Fruit fly (Drosophila melanogaster) whole organism, embryonic: ENCODE results near the gene CG4968.

ENCODE experiments used
- Antp ChIP-seq: fragments of 200-800 bp; sonication (Bioruptor generic); optimal IDR thresholded peaks from 3 replicates; lab custom pipeline; 2016; ENCODE audit warnings: missing biosample characterization, missing genetic modification characterization
- CG10147 ChIP-seq: fragments of 200-800 bp; sonication (Bioruptor generic); optimal IDR thresholded peaks from 2 replicates; lab custom pipeline; 2019; ENCODE audit warnings: missing biosample characterization, mild to moderate bottlenecking, missing genetic modification characterization, moderate library complexity
- CG11093 ChIP-seq: fragments of 200-800 bp; sonication (Bioruptor generic); IDR thresholded peaks from 3 replicates; pipeline ENCODE4 v1.3.6; 2022; ENCODE audit warnings: missing biosample characterization, missing genetic modification characterization
- CG12071 ChIP-seq: fragments of 200-800 bp; sonication (Bioruptor generic); optimal IDR thresholded peaks from 3 replicates; lab custom pipeline; 2018; ENCODE audit warnings: missing biosample characterization, mild to moderate bottlenecking, missing genetic modification characterization
- CG12744 ChIP-seq: fragments of 200-800 bp; sonication (Bioruptor generic); optimal IDR thresholded peaks from 2 replicates; lab custom pipeline; 2016; ENCODE audit warnings: missing biosample characterization, missing genetic modification characterization
- CG15073 ChIP-seq: fragments of 200-800 bp; sonication (Bioruptor generic); optimal IDR thresholded peaks from 2 replicates; lab custom pipeline; 2016; ENCODE audit warnings: missing biosample characterization, missing genetic modification characterization
- CG1603 ChIP-seq: fragments of 200-800 bp; sonication (Bioruptor generic); optimal IDR thresholded peaks from 2 replicates; lab custom pipeline; 2019; ENCODE audit warnings: missing biosample characterization, mild to moderate bottlenecking, missing genetic modification characterization, moderate library complexity
- CG16813 ChIP-seq: fragments of 200-800 bp; sonication (Bioruptor generic); IDR thresholded peaks from 3 replicates; pipeline ENCODE4 v1.3.6; 2022; ENCODE audit warnings: missing biosample characterization, missing genetic modification characterization; ENCODE audit not compliant: partially characterized antibody
- CG17568 ChIP-seq: fragments of 200-800 bp; sonication (Bioruptor generic); optimal IDR thresholded peaks from 2 replicates; lab custom pipeline; 2018; ENCODE audit warnings: missing biosample characterization, mild to moderate bottlenecking, missing genetic modification characterization, moderate library complexity
- CG2116 ChIP-seq: fragments of 200-800 bp; sonication (Bioruptor generic); optimal IDR thresholded peaks from 3 replicates; lab custom pipeline; 2018; ENCODE audit warnings: missing biosample characterization, mild to moderate bottlenecking, missing genetic modification characterization
- CG2712 ChIP-seq: fragments of 200-800 bp; optimal IDR thresholded peaks from 3 replicates; lab custom pipeline; 2019; ENCODE audit warnings: missing biosample characterization, mild to moderate bottlenecking, missing genetic modification characterization, moderate library complexity
- CG30431 ChIP-seq: fragments of 200-800 bp; sonication (Bioruptor generic); optimal IDR thresholded peaks from 2 replicates; lab custom pipeline; 2017; ENCODE audit warnings: missing biosample characterization, missing genetic modification characterization
- CG31441 ChIP-seq: fragments of 200-800 bp; sonication (Bioruptor generic); IDR thresholded peaks from 2 replicates; pipeline ENCODE4 v1.3.6; 2022; ENCODE audit warnings: missing biosample characterization, missing genetic modification characterization
- CG4617 ChIP-seq: fragments of 200-800 bp; sonication (Bioruptor generic); optimal IDR thresholded peaks from 3 replicates; lab custom pipeline; 2016; ENCODE audit warnings: missing biosample characterization, missing genetic modification characterization, borderline replicate concordance
- CG7556 ChIP-seq: fragments of 200-800 bp; sonication (Bioruptor generic); optimal IDR thresholded peaks from 2 replicates; lab custom pipeline; 2017; ENCODE audit warnings: missing biosample characterization, mild to moderate bottlenecking, missing genetic modification characterization
- CG7786 ChIP-seq: fragments of 200-800 bp; sonication (Bioruptor generic); optimal IDR thresholded peaks from 2 replicates; lab custom pipeline; 2016; ENCODE audit warnings: missing biosample characterization, missing genetic modification characterization
- D19A ChIP-seq: fragments of 200-800 bp; optimal IDR thresholded peaks from 3 replicates; lab custom pipeline; 2019; ENCODE audit warnings: missing biosample characterization, mild to moderate bottlenecking, missing genetic modification characterization, moderate library complexity
- Dbx ChIP-seq: fragments of 200-800 bp; sonication (Bioruptor generic); IDR thresholded peaks from 3 replicates; pipeline ENCODE4 v1.3.6; 2022; ENCODE audit warnings: missing biosample characterization, missing genetic modification characterization
- Dip2 ChIP-seq: fragments of 200-800 bp; sonication (Bioruptor generic); IDR thresholded peaks from 2 replicates; pipeline ENCODE4 v1.3.6; 2022; ENCODE audit warnings: missing biosample characterization, missing genetic modification characterization
- E2f1 ChIP-seq: fragments of 200-800 bp; sonication (Bioruptor generic); IDR thresholded peaks from 2 replicates; pipeline ENCODE4 v1.3.6; 2022; ENCODE audit warnings: missing biosample characterization, missing genetic modification characterization
- ERR ChIP-seq: fragments of 200-800 bp; sonication (Bioruptor generic); optimal IDR thresholded peaks from 2 replicates; lab custom pipeline; 2016; ENCODE audit warnings: missing biosample characterization, missing genetic modification characterization
- Elba2 ChIP-seq: fragments of 200-800 bp; sonication (Bioruptor generic); optimal IDR thresholded peaks from 3 replicates; lab custom pipeline; 2016; ENCODE audit warnings: missing biosample characterization, missing genetic modification characterization
- HLH54F ChIP-seq: fragments of 200-800 bp; sonication (Bioruptor generic); optimal IDR thresholded peaks from 3 replicates; lab custom pipeline; 2016; ENCODE audit warnings: missing biosample characterization, missing genetic modification characterization
- HmgD ChIP-seq: fragments of 200-800 bp; sonication (Bioruptor generic); optimal IDR thresholded peaks from 3 replicates; lab custom pipeline; 2016; ENCODE audit warnings: missing biosample characterization, missing genetic modification characterization
- MESR4 ChIP-seq: fragments of 200-800 bp; sonication (Bioruptor generic); optimal IDR thresholded peaks from 2 replicates; lab custom pipeline; 2018; ENCODE audit warnings: missing biosample characterization, mild to moderate bottlenecking, missing genetic modification characterization, moderate library complexity
- Nf-YB ChIP-seq: fragments of 200-800 bp; sonication (Bioruptor generic); optimal IDR thresholded peaks from 3 replicates; lab custom pipeline; 2019; ENCODE audit warnings: missing biosample characterization, mild to moderate bottlenecking, missing genetic modification characterization, moderate library complexity
- Sry-β ChIP-seq: fragments of 200-800 bp; sonication (Bioruptor generic); optimal IDR thresholded peaks from 2 replicates; lab custom pipeline; 2018; ENCODE audit warnings: missing biosample characterization, mild to moderate bottlenecking, missing genetic modification characterization, moderate library complexity
- Sry-δ ChIP-seq: fragments of 200-800 bp; sonication (Bioruptor generic); optimal IDR thresholded peaks from 2 replicates; lab custom pipeline; 2016; ENCODE audit warnings: missing biosample characterization, missing genetic modification characterization
- Taf1 ChIP-seq: fragments of 200-800 bp; sonication (Bioruptor generic); IDR thresholded peaks from 2 replicates; pipeline ENCODE4 v1.3.6; 2022; ENCODE audit warnings: missing biosample characterization, missing genetic modification characterization
- Trl ChIP-seq, 3 experiments: fragments of >200 bp in 2 of 3; fragments of 200-800 bp in 1 of 3; sonication (Bioruptor generic) in 1 of 3; optimal IDR thresholded peaks; 2 replicates in 1 of 3; 3 replicates in 2 of 3; lab custom pipeline; 2016 to 2017; ENCODE audit warnings: missing biosample characterization in 1 of 3, missing genetic modification characterization in 1 of 3
- aop ChIP-seq: fragments of 200-800 bp; sonication (Bioruptor generic); IDR thresholded peaks from 2 replicates; pipeline ENCODE4 v1.3.6; 2022; ENCODE audit warnings: missing biosample characterization, missing genetic modification characterization
- bab2 ChIP-seq: fragments of 200-800 bp; sonication (Bioruptor generic); optimal IDR thresholded peaks from 2 replicates; lab custom pipeline; 2016; ENCODE audit warnings: missing biosample characterization, missing genetic modification characterization
- bbx ChIP-seq: fragments of 200-800 bp; sonication (Bioruptor generic); IDR thresholded peaks from 2 replicates; pipeline ENCODE4 v1.3.6; 2022; ENCODE audit warnings: missing biosample characterization, missing genetic modification characterization; ENCODE audit not compliant: partially characterized antibody
- cas ChIP-seq: fragments of 200-800 bp; sonication (Bioruptor generic); IDR thresholded peaks from 2 replicates; pipeline ENCODE4 v1.3.6; 2022; ENCODE audit warnings: missing biosample characterization, missing genetic modification characterization
- disco-r ChIP-seq: fragments of 200-800 bp; sonication (Bioruptor generic); optimal IDR thresholded peaks from 2 replicates; lab custom pipeline; 2016; ENCODE audit warnings: missing biosample characterization, missing genetic modification characterization
- dmrt99B ChIP-seq: fragments of 200-800 bp; sonication (Bioruptor generic); optimal IDR thresholded peaks from 2 replicates; lab custom pipeline; 2018; ENCODE audit warnings: missing biosample characterization, mild to moderate bottlenecking, missing genetic modification characterization, moderate library complexity
- en ChIP-seq: fragments of 200-800 bp; sonication (Bioruptor generic); optimal IDR thresholded peaks from 2 replicates; lab custom pipeline; 2016; ENCODE audit warnings: missing biosample characterization, missing genetic modification characterization
- grn ChIP-seq: fragments of 200-800 bp; sonication (Bioruptor generic); optimal IDR thresholded peaks from 3 replicates; lab custom pipeline; 2017; ENCODE audit warnings: missing biosample characterization, missing genetic modification characterization
- jumu ChIP-seq: fragments of 200-800 bp; sonication (Bioruptor generic); optimal IDR thresholded peaks from 3 replicates; lab custom pipeline; 2016; ENCODE audit warnings: missing biosample characterization, missing genetic modification characterization
- nmo ChIP-seq: fragments of 200-800 bp; sonication (Bioruptor generic); optimal IDR thresholded peaks from 2 replicates; lab custom pipeline; 2018; ENCODE audit warnings: missing biosample characterization, mild to moderate bottlenecking, missing genetic modification characterization, moderate library complexity
- org-1 ChIP-seq: fragments of 200-800 bp; sonication (Bioruptor generic); optimal IDR thresholded peaks from 2 replicates; lab custom pipeline; 2017; ENCODE audit warnings: missing biosample characterization, missing genetic modification characterization
- pfk ChIP-seq: fragments of 200-800 bp; sonication (Bioruptor generic); optimal IDR thresholded peaks from 2 replicates; lab custom pipeline; 2018; ENCODE audit warnings: missing biosample characterization, mild to moderate bottlenecking, missing genetic modification characterization, moderate library complexity
- psq ChIP-seq: fragments of 200-800 bp; sonication (Bioruptor generic); optimal IDR thresholded peaks from 2 replicates; lab custom pipeline; 2017; ENCODE audit warnings: missing biosample characterization, missing genetic modification characterization
- row ChIP-seq: fragments of 200-800 bp; sonication (Bioruptor generic); IDR thresholded peaks from 3 replicates; pipeline ENCODE4 v1.3.6; 2022; ENCODE audit warnings: missing biosample characterization, missing genetic modification characterization
- run ChIP-seq: fragments of 200-800 bp; sonication (Bioruptor generic); optimal IDR thresholded peaks from 3 replicates; lab custom pipeline; 2018; ENCODE audit warnings: missing biosample characterization, mild to moderate bottlenecking, missing genetic modification characterization
- salm ChIP-seq: fragments of 200-800 bp; sonication (Bioruptor generic); optimal IDR thresholded peaks from 2 replicates; lab custom pipeline; 2018; ENCODE audit warnings: missing biosample characterization, mild to moderate bottlenecking, missing genetic modification characterization
- scrt ChIP-seq: fragments of 200-800 bp; sonication (Bioruptor generic); optimal IDR thresholded peaks from 2 replicates; lab custom pipeline; 2018; ENCODE audit warnings: missing biosample characterization, mild to moderate bottlenecking, missing genetic modification characterization, moderate library complexity
- sens-2 ChIP-seq: fragments of 200-800 bp; sonication (Bioruptor generic); IDR thresholded peaks from 2 replicates; pipeline ENCODE4 v1.3.6; 2022; ENCODE audit warnings: missing biosample characterization, missing genetic modification characterization
- sna ChIP-seq: fragments of 200-800 bp; sonication (Bioruptor generic); IDR thresholded peaks from 2 replicates; pipeline ENCODE4 v1.3.6; 2022; ENCODE audit warnings: missing biosample characterization, missing genetic modification characterization; ENCODE audit not compliant: partially characterized antibody
- stc ChIP-seq: fragments of 200-800 bp; sonication (Bioruptor generic); IDR thresholded peaks from 2 replicates; pipeline ENCODE4 v1.3.6; 2022; ENCODE audit warnings: missing biosample characterization, missing genetic modification characterization
- ttk ChIP-seq: fragments of 200-800 bp; sonication (Bioruptor generic); IDR thresholded peaks from 2 replicates; pipeline ENCODE4 v2.1.2; 2022; ENCODE audit warnings: missing biosample characterization, missing genetic modification characterization
- zfh2 ChIP-seq: fragments of 200-800 bp; sonication (Bioruptor generic); optimal IDR thresholded peaks from 2 replicates; lab custom pipeline; 2016; ENCODE audit warnings: missing biosample characterization, missing genetic modification characterization

Gene CG4968

dm6 chr2L:10265129-10265528, 41.6 kb upstream of the CG4968 start, which contains the start of gene Mob3:
Mob3 (plus strand) TSS chr2L:10265336.
- TF ChIP-seq run (tag; lab: Kevin White, UChicago) (no peak), HLH54F (GFP tag; lab: Kevin White, UChicago) (no peak), CG12071 (GFP tag; lab: Kevin White, UChicago) (no peak), E2f1 (GFP tag; lab: Robert Waterston, UW) (no peak), Trl (optimal IDR thresholded peaks at IDR 0.05; lab: Kevin White, UChicago) (no peak), Trl (GFP tag; optimal IDR thresholded peaks at IDR 0.05; lab: Kevin White, UChicago) (no peak), CG10147 (GFP tag; lab: Kevin White, UChicago) (no peak), MESR4 (GFP tag; lab: Kevin White, UChicago) (peak; percentile 37), CG2712 (tag; lab: Kevin White, UChicago) (peak; percentile 22), en (GFP tag; lab: Kevin White, UChicago) (no peak), Nf-YB (GFP tag; lab: Kevin White, UChicago) (no peak), CG7786 (no peak), nmo (no peak), row (GFP tag; lab: Robert Waterston, UW) (peak; percentile 42; the same call in 1 of the 3 replicates), CG12744 (no peak), jumu (no peak), Sry-β (GFP tag; lab: Kevin White, UChicago) (no peak), HmgD (GFP tag; lab: Kevin White, UChicago) (no peak), CG11093 (GFP tag; lab: Robert Waterston, UW) (no peak), CG7556 (GFP tag; lab: Kevin White, UChicago) (no peak), org-1 (GFP tag; lab: Kevin White, UChicago) (no peak), aop (GFP tag; lab: Robert Waterston, UW) (no peak), Elba2 (GFP tag; lab: Kevin White, UChicago) (peak; percentile 27), zfh2 (GFP tag; lab: Kevin White, UChicago) (no peak), Antp (GFP tag; lab: Kevin White, UChicago) (no peak), CG30431 (GFP tag; lab: Kevin White, UChicago) (no peak), CG2116 (GFP tag; lab: Kevin White, UChicago) (no peak), Sry-δ (GFP tag; lab: Kevin White, UChicago) (peak; percentile 63), CG15073 (GFP tag; lab: Kevin White, UChicago) (no peak), D19A (tag; lab: Kevin White, UChicago) (no peak), CG31441 (GFP tag; lab: Robert Waterston, UW) (no peak), grn (GFP tag; lab: Kevin White, UChicago) (no peak), bbx (GFP tag; lab: Robert Waterston, UW) (peak; percentile 34; the same call in 1 of the 2 replicates), ttk (GFP tag; lab: Robert Waterston, UW) (no peak), ERR (GFP tag; lab: Kevin White, UChicago) (no peak), CG1603 (tag; lab: Kevin White, UChicago) (peak; percentile 82), sna (GFP tag; lab: Robert Waterston, UW) (0 out of 2 replicates have a peak, but pooled peaks have one; percentile 24), CG16813 (GFP tag; lab: Robert Waterston, UW) (no peak; the same call in 2 of the 3 replicates), Dbx (no peak), psq (GFP tag; lab: Kevin White, UChicago) (no peak), disco-r (GFP tag; lab: Kevin White, UChicago) (no peak), bab2 (GFP tag; lab: Kevin White, UChicago) (no peak), pfk (peak; percentile 95), cas (no peak), Taf1 (GFP tag; lab: Robert Waterston, UW) (no peak), sens-2 (no peak), Dip2 (GFP tag; lab: Robert Waterston, UW) (no peak), salm (tag; lab: Kevin White, UChicago) (no peak), scrt (GFP tag; lab: Kevin White, UChicago) (no peak), dmrt99B (tag; lab: Kevin White, UChicago) (no peak), CG17568 (GFP tag; lab: Kevin White, UChicago) (peak; percentile 33), CG4617 (GFP tag; lab: Kevin White, UChicago) (no peak), stc (GFP tag; lab: Robert Waterston, UW) (no peak)
